Fruit fly (Drosophila melanogaster): ENCODE measurements around the gene primo-1.

Gene primo-1

dm6 chr3R:13715012-13715673, 3.5 kb upstream of the primo-1 start, which contains the start of gene kmr (continued):
- peak; percentile 17; the same call in 1 of the 3 replicates for TF ChIP-seq gce (GFP tag; IDR thresholded peaks at IDR 0.05)
- TF ChIP-seq Abd-B (GFP tag; optimal IDR thresholded peaks at IDR 0.05): no peak
- peak; percentile 33; the same call in 2 of the 3 replicates for TF ChIP-seq CG11695 (GFP tag; IDR thresholded peaks at IDR 0.05)
- TF ChIP-seq jumu (GFP tag; optimal IDR thresholded peaks at IDR 0.05): no peak
- TF ChIP-seq nerfin-1 (tag; optimal IDR thresholded peaks at IDR 0.05): peak; percentile 53
- TF ChIP-seq CG10321 (GFP tag; IDR thresholded peaks at IDR 0.05): no peak
- no peak for TF ChIP-seq croc (GFP tag; conservative IDR thresholded peaks at IDR 0.05)
- TF ChIP-seq Fer1 (GFP tag; optimal IDR thresholded peaks at IDR 0.05): peak; percentile 77
- TF ChIP-seq ERR (GFP tag; optimal IDR thresholded peaks at IDR 0.05): no peak
- TF ChIP-seq fd96Cb (tag; optimal IDR thresholded peaks at IDR 0.05): no peak
- TF ChIP-seq H2.0 (GFP tag; IDR thresholded peaks at IDR 0.05): no peak
- TF ChIP-seq Awh (GFP tag; IDR thresholded peaks at IDR 0.05): peak; percentile 51; the same call in 1 of the 2 replicates
- peak; percentile 65 for TF ChIP-seq cg (GFP tag; optimal IDR thresholded peaks at IDR 0.05)
- peak in 1 of 2 experiments; percentile 1 for TF ChIP-seq Hr51 (GFP tag; optimal IDR thresholded peaks at IDR 0.05)
- no peak for TF ChIP-seq lov (optimal IDR thresholded peaks at IDR 0.05)
- TF ChIP-seq lov (GFP tag; IDR thresholded peaks at IDR 0.05): peak; percentile 57; the same call in 1 of the 3 replicates
- peak; percentile 76 for TF ChIP-seq sim (GFP tag; IDR thresholded peaks at IDR 0.05)
- no peak for TF ChIP-seq CG10565 (GFP tag; optimal IDR thresholded peaks at IDR 0.05)
- TF ChIP-seq CG12219 (GFP tag; optimal IDR thresholded peaks at IDR 0.05): peak; percentile 57
- no peak for TF ChIP-seq bab2 (GFP tag; optimal IDR thresholded peaks at IDR 0.05)
- no peak for TF ChIP-seq CG12942 (GFP tag; optimal IDR thresholded peaks at IDR 0.05)
- no peak for TF ChIP-seq CG12155 (GFP tag; optimal IDR thresholded peaks at IDR 0.05)
- no peak for TF ChIP-seq peb (GFP tag; IDR thresholded peaks at IDR 0.05)
- TF ChIP-seq Hr3 (GFP tag; optimal IDR thresholded peaks at IDR 0.05): no peak
- peak; percentile 12 for TF ChIP-seq MESR4 (GFP tag; optimal IDR thresholded peaks at IDR 0.05)
- peak; percentile 69 for TF ChIP-seq CG15479 (GFP tag; optimal IDR thresholded peaks at IDR 0.05)
- TF ChIP-seq jing (GFP tag; optimal IDR thresholded peaks at IDR 0.05): no peak
- peak; percentile 42 for TF ChIP-seq CG15601 (tag; optimal IDR thresholded peaks at IDR 0.05)
- TF ChIP-seq lola (GFP tag; optimal IDR thresholded peaks at IDR 0.05): no peak
- TF ChIP-seq ranshi (GFP tag; IDR thresholded peaks at IDR 0.05): peak; percentile 26; the same call in 1 of the 2 replicates
- TF ChIP-seq exex (tag; optimal IDR thresholded peaks at IDR 0.05): no peak
- no peak for TF ChIP-seq CG17612 (GFP tag; IDR thresholded peaks at IDR 0.05)
- no peak for TF ChIP-seq CG15073 (GFP tag; optimal IDR thresholded peaks at IDR 0.05)
- TF ChIP-seq CG2889 (GFP tag; IDR thresholded peaks at IDR 0.05): no peak
- no peak for TF ChIP-seq Myb (GFP tag; optimal IDR thresholded peaks at IDR 0.05)
- TF ChIP-seq Antp (GFP tag; optimal IDR thresholded peaks at IDR 0.05): peak; percentile 23
- TF ChIP-seq eve (GFP tag; optimal IDR thresholded peaks at IDR 0.05): peak in 1 of 2 experiments; percentile 84
- peak; percentile 58 for TF ChIP-seq Hand (GFP tag; optimal IDR thresholded peaks at IDR 0.05)
- TF ChIP-seq CG30020 (tag; optimal IDR thresholded peaks at IDR 0.05): no peak
- peak; percentile 29 for TF ChIP-seq ftz-f1 (GFP tag; optimal IDR thresholded peaks at IDR 0.05)
- TF ChIP-seq dysf (GFP tag; IDR thresholded peaks at IDR 0.05): no peak; the same call in 2 of the 3 replicates
- TF ChIP-seq phol (tag; optimal IDR thresholded peaks at IDR 0.05): no peak
- no peak for TF ChIP-seq dati (GFP tag; IDR thresholded peaks at IDR 0.05)
- no peak for TF ChIP-seq Poxn (GFP tag; IDR thresholded peaks at IDR 0.05)
- TF ChIP-seq D19B (GFP tag; optimal IDR thresholded peaks at IDR 0.05): no peak
- peak; percentile 78 for TF ChIP-seq Med (GFP tag)
- no peak; the same call in 2 of the 3 replicates for TF ChIP-seq zfh1 (GFP tag; IDR thresholded peaks at IDR 0.05)
- TF ChIP-seq CG4360 (GFP tag; IDR thresholded peaks at IDR 0.05): peak; percentile 97
- TF ChIP-seq Bgb (GFP tag; IDR thresholded peaks at IDR 0.05; ENCODE audit: partially characterized antibody): peak; percentile 56; the same call in 1 of the 2 replicates
- peak; percentile 6 for TF ChIP-seq pb (GFP tag; optimal IDR thresholded peaks at IDR 0.05)
